Worm (Caenorhabditis elegans) whole organism, young adult: ENCODE measurements around the gene nspc-3.

Source experiments
- F10E7.11 ChIP-seq: sonication (generic microtip); optimal IDR thresholded peaks from 2 replicates; lab custom pipeline; 2017; ENCODE audit warnings: mild to moderate bottlenecking, missing genetic modification characterization, moderate library complexity, missing compliant biosample characterization
- F37B4.10 ChIP-seq: fragments of 200-800 bp; sonication (Bioruptor generic); IDR thresholded peaks from 2 replicates; pipeline ENCODE4 v1.3.6; 2022; ENCODE audit warnings: missing genetic modification characterization, missing compliant biosample characterization
- F39B2.1 ChIP-seq: fragments of 200-800 bp; sonication (Bioruptor generic); IDR thresholded peaks from 2 replicates; pipeline ENCODE4 v1.3.6; 2022; ENCODE audit warnings: missing genetic modification reagents, missing genetic modification characterization, missing compliant biosample characterization
- attf-3 ChIP-seq: fragments of 200-800 bp; sonication (Bioruptor generic); conservative IDR thresholded peaks from 2 replicates; pipeline ENCODE4 v1.3.6; 2022; ENCODE audit warnings: missing genetic modification reagents, missing genetic modification characterization, missing compliant biosample characterization
- attf-5 ChIP-seq: fragments of 200-800 bp; sonication (Bioruptor generic); optimal IDR thresholded peaks from 2 replicates; lab custom pipeline; 2018; ENCODE audit warnings: mild to moderate bottlenecking, missing genetic modification characterization, missing compliant biosample characterization
- dox-1 ChIP-seq: fragments of 200-800 bp; sonication (Bioruptor generic); IDR thresholded peaks from 2 replicates; pipeline ENCODE4 v1.3.6; 2022; ENCODE audit warnings: missing genetic modification reagents, missing genetic modification characterization, missing compliant biosample characterization
- dpl-1 ChIP-seq: fragments of 150-350 bp; optimal IDR thresholded peaks from 2 replicates; lab custom pipeline; 2014; ENCODE audit warnings: missing biosample characterization, missing genetic modification reagents, missing genetic modification characterization
- efl-1 ChIP-seq: fragments of 150-350 bp; optimal IDR thresholded peaks from 2 replicates; lab custom pipeline; 2014; ENCODE audit warnings: missing biosample characterization, missing genetic modification reagents, missing genetic modification characterization
- ekl-4 ChIP-seq: fragments of 200-800 bp; sonication (Bioruptor generic); IDR thresholded peaks from 2 replicates; pipeline ENCODE4 v1.3.6; 2022; ENCODE audit warnings: missing genetic modification reagents, missing genetic modification characterization, missing compliant biosample characterization
- hrde-1 ChIP-seq: sonication (generic microtip); optimal IDR thresholded peaks from 2 replicates; lab custom pipeline; 2016; ENCODE audit warnings: missing genetic modification characterization, mild to moderate bottlenecking, missing compliant biosample characterization, moderate library complexity, missing genotype, missing genetic modification reagents, borderline replicate concordance
- lin-26 ChIP-seq: fragments of 200-800 bp; sonication (Bioruptor generic); IDR thresholded peaks from 2 replicates; pipeline ENCODE4 v1.3.6; 2022; ENCODE audit warnings: missing genetic modification reagents, missing genetic modification characterization, missing compliant biosample characterization
- madf-10 ChIP-seq: sonication (generic microtip); optimal IDR thresholded peaks from 2 replicates; lab custom pipeline; 2016; ENCODE audit warnings: mild to moderate bottlenecking, missing genetic modification characterization, missing compliant biosample characterization
- nhr-80 ChIP-seq: sonication (generic microtip); optimal IDR thresholded peaks from 2 replicates; lab custom pipeline; 2016; ENCODE audit warnings: missing genetic modification characterization, missing compliant biosample characterization
- pbrm-1 ChIP-seq: fragments of 200-800 bp; sonication (Bioruptor generic); IDR thresholded peaks from 2 replicates; pipeline ENCODE4 v1.3.6; 2022; ENCODE audit warnings: missing genetic modification reagents, missing genetic modification characterization, missing compliant biosample characterization
- rpc-1 ChIP-seq, 2 experiments: fragments of 150-350 bp in 1 of 2; sonication (generic microtip) in 1 of 2; optimal IDR thresholded peaks; 2 replicates each; lab custom pipeline; 2014 to 2018; ENCODE audit warnings: missing biosample characterization in 1 of 2, missing genetic modification characterization in 1 of 2, missing genetic modification reagents in 1 of 2, missing genotype in 1 of 2
- snpc-3.4 ChIP-seq: sonication (generic microtip); optimal IDR thresholded peaks from 2 replicates; lab custom pipeline; 2017; ENCODE audit warnings: missing genetic modification characterization, mild to moderate bottlenecking, missing compliant biosample characterization, antibody characterized with exemption, moderate library complexity, missing genotype, missing genetic modification reagents
- unc-62 ChIP-seq: fragments of 150-350 bp; optimal IDR thresholded peaks from 2 replicates; lab custom pipeline; 2014; ENCODE audit warnings: missing biosample characterization, missing genetic modification reagents, missing genetic modification characterization
- ztf-25 ChIP-seq: fragments of 200-800 bp; sonication (Bioruptor generic); IDR thresholded peaks from 2 replicates; pipeline ENCODE4 v1.3.6; 2022; ENCODE audit warnings: missing genetic modification reagents, missing genetic modification characterization, missing compliant biosample characterization
- ztf-26 ChIP-seq: sonication (generic microtip); optimal IDR thresholded peaks from 2 replicates; lab custom pipeline; 2017; ENCODE audit warnings: missing genetic modification characterization, missing compliant biosample characterization

nspc-3 gene

ce11 chrX:8582767-8583360 lies 46.0 kb downstream of the nspc-3 start:
- TF ChIP-seq nhr-80 (tag; lab: Kevin White, UChicago), result no peak
- TF ChIP-seq F10E7.11 (tag; lab: Kevin White, UChicago), result no peak

DNA sequence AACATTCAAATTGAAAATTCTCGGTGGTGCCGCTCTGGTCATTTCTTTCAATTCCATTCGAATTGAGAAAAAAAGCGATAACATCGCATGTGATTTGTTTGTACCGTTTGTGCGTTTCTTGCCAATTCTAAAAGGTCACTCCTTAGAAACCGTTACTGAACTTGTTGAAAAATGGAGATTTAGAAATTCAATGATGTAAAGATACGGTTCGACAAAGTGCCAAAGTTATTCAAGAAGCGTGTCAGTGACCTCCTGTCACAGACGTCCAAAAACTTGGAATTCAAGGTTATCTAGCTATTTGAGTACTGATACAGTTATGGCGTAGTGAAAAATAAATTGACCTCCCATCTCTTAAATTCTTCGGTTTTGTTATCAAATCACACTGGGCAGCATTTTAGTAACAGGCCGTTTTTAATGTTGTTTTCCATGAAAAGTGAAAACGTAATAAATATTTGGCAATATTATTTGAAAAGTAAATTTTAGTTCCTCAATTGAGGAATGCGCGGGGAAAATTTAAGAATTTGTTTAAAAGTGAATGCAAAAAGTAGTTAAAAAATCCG lies 48.0 kb downstream of the nspc-3 start:
- TF ChIP-seq ekl-4 (GFP tag; lab: Robert Waterston, UW) (no peak), dpl-1 (GFP tag; lab: Kevin White, UChicago) (no peak), unc-62 (GFP tag; lab: Kevin White, UChicago) (no peak), madf-10 (tag; lab: Kevin White, UChicago) (no peak), efl-1 (GFP tag; lab: Kevin White, UChicago) (no peak), ztf-26 (no peak), hrde-1 (tag; lab: Kevin White, UChicago) (no peak), nhr-80 (tag; lab: Kevin White, UChicago) (no peak)

ce11 chrX:8585837-8586236 lies 48.9 kb downstream of the nspc-3 start, which contains the start of gene F18E9.3:
Gene F18E9.3 (plus strand): TSS chrX:8586147.
- no peak for TF ChIP-seq madf-10 (tag; lab: Kevin White, UChicago)
- TF ChIP-seq ztf-25, result no peak
- TF ChIP-seq lin-26 (GFP tag; lab: Robert Waterston, UW), result no peak
- TF ChIP-seq F39B2.1, result no peak
- TF ChIP-seq F37B4.10 (GFP tag; lab: Robert Waterston, UW), result no peak
- no peak for TF ChIP-seq attf-5 (GFP tag; lab: Kevin White, UChicago)
- TF ChIP-seq dox-1 (GFP tag; lab: Robert Waterston, UW), result no peak
- TF ChIP-seq rpc-1 (optimal IDR thresholded peaks at IDR 0.05; lab: Kevin White, UChicago), result no peak
- TF ChIP-seq rpc-1 (tag; optimal IDR thresholded peaks at IDR 0.05; lab: Kevin White, UChicago), result no peak
- no peak for TF ChIP-seq pbrm-1 (GFP tag; lab: Robert Waterston, UW)
- no peak for TF ChIP-seq attf-3 (GFP tag; lab: Robert Waterston, UW)
- no peak for TF ChIP-seq snpc-3.4
- no peak for TF ChIP-seq dpl-1 (GFP tag; lab: Kevin White, UChicago)
